Worm (Caenorhabditis elegans) whole organism, mixed stage, embryonic: ENCODE measurements around the gene ugt-52.
"Not testable (repeated sequence)": the region's sequence is repeated elsewhere in the genome, so short reads cannot be mapped to it uniquely, and the experiment has no call there.

Experiments used
- ces-1 ChIP-seq: fragments of 150-350 bp; optimal IDR thresholded peaks from 2 replicates; lab custom pipeline; 2014; ENCODE audit warnings: missing biosample characterization, missing genetic modification reagents, missing genetic modification characterization
- elt-3 ChIP-seq: fragments of 150-350 bp; optimal IDR thresholded peaks from 2 replicates; lab custom pipeline; 2014; ENCODE audit warnings: missing biosample characterization, missing genetic modification characterization
- hlh-1 ChIP-seq: fragments of 150-350 bp; optimal IDR thresholded peaks from 2 replicates; lab custom pipeline; 2014; ENCODE audit warnings: missing biosample characterization, missing genetic modification reagents, missing genetic modification characterization
- lin-32 ChIP-seq: fragments of 200-800 bp; sonication (Bioruptor generic); optimal IDR thresholded peaks from 2 replicates; lab custom pipeline; 2018; ENCODE audit warnings: mild to moderate bottlenecking, missing genetic modification characterization, missing compliant biosample characterization
- lsy-2 ChIP-seq: fragments of 150-350 bp; optimal IDR thresholded peaks from 2 replicates; lab custom pipeline; 2014; ENCODE audit warnings: missing biosample characterization, missing genetic modification characterization
- mab-5 ChIP-seq: fragments of 150-350 bp; optimal IDR thresholded peaks from 2 replicates; lab custom pipeline; 2014; ENCODE audit warnings: missing biosample characterization, missing genetic modification characterization
- nhr-76 ChIP-seq: sonication (generic microtip); optimal IDR thresholded peaks from 2 replicates; lab custom pipeline; 2017; ENCODE audit warnings: missing biosample characterization, missing genetic modification characterization
- pha-4 ChIP-seq: fragments of 150-350 bp; optimal IDR thresholded peaks from 2 replicates; lab custom pipeline; 2018; ENCODE audit warnings: missing biosample characterization, missing genetic modification reagents, missing genetic modification characterization
- snpc-4 ChIP-seq: fragments of 150-350 bp; optimal IDR thresholded peaks from 2 replicates; lab custom pipeline; 2014; ENCODE audit warnings: missing biosample characterization, missing genetic modification characterization
- tbx-8 ChIP-seq: fragments of 200-800 bp; sonication (Bioruptor generic); optimal IDR thresholded peaks from 2 replicates; lab custom pipeline; 2018; ENCODE audit warnings: mild to moderate bottlenecking, missing genetic modification characterization, moderate library complexity, missing compliant biosample characterization
- unc-62 ChIP-seq: fragments of 150-350 bp; optimal IDR thresholded peaks from 2 replicates; lab custom pipeline; 2014; ENCODE audit warnings: missing biosample characterization, missing genetic modification reagents, missing genetic modification characterization
- ztf-11 ChIP-seq: fragments of 150-350 bp; optimal IDR thresholded peaks from 2 replicates; lab custom pipeline; 2014; ENCODE audit warnings: missing biosample characterization, missing genetic modification characterization

- not testable (repeated sequence) for TF ChIP-seq lin-32 (GFP tag; lab: Kevin White, UChicago); unc-62; nhr-76; elt-3 (tag; lab: Kevin White, UChicago); lsy-2 (tag; lab: Kevin White, UChicago); ztf-11 (tag; lab: Kevin White, UChicago); snpc-4 (tag; lab: Kevin White, UChicago); pha-4 (tag; lab: Kevin White, UChicago); hlh-1 (tag; lab: Kevin White, UChicago); ces-1 (GFP tag; lab: Kevin White, UChicago); tbx-8 (GFP tag; lab: Kevin White, UChicago); mab-5 (tag; lab: Kevin White, UChicago)
Measured at ce11 chrIV:771061-771460, 7.5 kb upstream of the ugt-52 start, which contains the start of gene F56B3.9.
